Fruit fly (Drosophila melanogaster): ENCODE measurements around the gene CG6204.
A peak's percentile ranks its signal among the peaks of the same experiment; 100 is the strongest.

The CG6204 gene

dm6 chr3R:24221334-24222302 is 28.0 kb downstream of the CG6204 start, which contains the start of gene twin (continued):
- TF ChIP-seq Ssrp (tag; optimal IDR thresholded peaks at IDR 0.05), result peak; percentile 25
- no peak for TF ChIP-seq sc (optimal IDR thresholded peaks at IDR 0.05)
- TF ChIP-seq sc (GFP tag; optimal IDR thresholded peaks at IDR 0.05), result no peak
- peak; percentile 39 for TF ChIP-seq hkb (optimal IDR thresholded peaks at IDR 0.05)
- TF ChIP-seq hkb (GFP tag; IDR thresholded peaks at IDR 0.05), result peak; percentile 59
- peak; percentile 23 for TF ChIP-seq luna (GFP tag; optimal IDR thresholded peaks at IDR 0.05)
- no peak for TF ChIP-seq salm (tag; optimal IDR thresholded peaks at IDR 0.05)
- peak; percentile 72 for TF ChIP-seq CoRest (tag; optimal IDR thresholded peaks at IDR 0.05)
- TF ChIP-seq CG9932 (GFP tag; IDR thresholded peaks at IDR 0.05), result peak; percentile 88
- peak; percentile 82 for TF ChIP-seq CG13287 (GFP tag; IDR thresholded peaks at IDR 0.05; ENCODE audit: partially characterized antibody)
- peak; percentile 70 for TF ChIP-seq ems (GFP tag; optimal IDR thresholded peaks at IDR 0.05)
- TF ChIP-seq CG7786 (GFP tag; optimal IDR thresholded peaks at IDR 0.05), result peak; percentile 67
- TF ChIP-seq CG8944 (GFP tag; optimal IDR thresholded peaks at IDR 0.05), result peak; percentile 37
- no peak for TF ChIP-seq CG8359 (GFP tag; optimal IDR thresholded peaks at IDR 0.05; ENCODE audit: borderline replicate concordance)
- TF ChIP-seq CG13775 (GFP tag; optimal IDR thresholded peaks at IDR 0.05), result peak; percentile 67
- TF ChIP-seq az2 (GFP tag; optimal IDR thresholded peaks at IDR 0.05), result peak; percentile 48
- no peak for TF ChIP-seq NC2α (GFP tag; optimal IDR thresholded peaks at IDR 0.05)
- TF ChIP-seq CG9215 (GFP tag; IDR thresholded peaks at IDR 0.05), result no peak; the same call in 1 of the 2 replicates
- TF ChIP-seq klu (GFP tag; IDR thresholded peaks at IDR 0.05), result no peak
- TF ChIP-seq fu2 (GFP tag; optimal IDR thresholded peaks at IDR 0.05), result peak; percentile 52
- peak; percentile 57 for TF ChIP-seq CG3847 (GFP tag; IDR thresholded peaks at IDR 0.05)
- peak; percentile 31 for TF ChIP-seq nerfin-1 (tag; optimal IDR thresholded peaks at IDR 0.05)
- peak; percentile 27 for TF ChIP-seq ewg (GFP tag; optimal IDR thresholded peaks at IDR 0.05)
- peak; percentile 26 for TF ChIP-seq dmrt11E (tag; optimal IDR thresholded peaks at IDR 0.05)
- no peak for TF ChIP-seq Awh (GFP tag; IDR thresholded peaks at IDR 0.05)
- peak; percentile 62 for TF ChIP-seq Hr3 (GFP tag; optimal IDR thresholded peaks at IDR 0.05)
- TF ChIP-seq hb (GFP tag; IDR thresholded peaks at IDR 0.05; ENCODE audit: partially characterized antibody), result no peak
- TF ChIP-seq pros (GFP tag; optimal IDR thresholded peaks at IDR 0.05), result no peak
- TF ChIP-seq E2f2 (GFP tag; IDR thresholded peaks at IDR 0.05), result peak; percentile 83
- TF ChIP-seq CTCF (GFP tag; optimal IDR thresholded peaks at IDR 0.05), result peak; percentile 20
- TF ChIP-seq B-H2 (GFP tag; optimal IDR thresholded peaks at IDR 0.05), result peak; percentile 67
- TF ChIP-seq CG17568 (GFP tag; optimal IDR thresholded peaks at IDR 0.05), result no peak
- TF ChIP-seq tin (GFP tag; optimal IDR thresholded peaks at IDR 0.05), result peak; percentile 70
- TF ChIP-seq CG2120 (GFP tag; optimal IDR thresholded peaks at IDR 0.05), result peak; percentile 86
- peak; percentile 38 for TF ChIP-seq twi (tag; optimal IDR thresholded peaks at IDR 0.05)
- peak; percentile 51 for TF ChIP-seq Side (GFP tag; optimal IDR thresholded peaks at IDR 0.05)
- peak; percentile 30 for TF ChIP-seq CG3281 (GFP tag; optimal IDR thresholded peaks at IDR 0.05)
- no peak for TF ChIP-seq ase (GFP tag; IDR thresholded peaks at IDR 0.05)
- no peak for TF ChIP-seq CG7357 (GFP tag; IDR thresholded peaks at IDR 0.05)
- no peak for TF ChIP-seq nerfin-2 (GFP tag; IDR thresholded peaks at IDR 0.05; ENCODE audit: partially characterized antibody)
- peak; percentile 48 for TF ChIP-seq CG8290 (GFP tag; optimal IDR thresholded peaks at IDR 0.05)
- no peak for TF ChIP-seq CG8290 (tag; optimal IDR thresholded peaks at IDR 0.05)
- peak; percentile 32 for TF ChIP-seq HmgD (GFP tag; optimal IDR thresholded peaks at IDR 0.05)
- peak; percentile 15 for TF ChIP-seq Oli (tag; optimal IDR thresholded peaks at IDR 0.05)
- peak; percentile 81 for TF ChIP-seq HLH4C (GFP tag; IDR thresholded peaks at IDR 0.05; ENCODE audit: partially characterized antibody)
- peak; percentile 43 for TF ChIP-seq Sin3A (optimal IDR thresholded peaks at IDR 0.05)
- TF ChIP-seq sug (tag; optimal IDR thresholded peaks at IDR 0.05), result peak; percentile 69
- no peak for TF ChIP-seq ranshi (GFP tag; IDR thresholded peaks at IDR 0.05)
- TF ChIP-seq CG33213 (GFP tag; optimal IDR thresholded peaks at IDR 0.05), result peak; percentile 15
- peak; percentile 76 for TF ChIP-seq sna (GFP tag; IDR thresholded peaks at IDR 0.05; ENCODE audit: partially characterized antibody)
- TF ChIP-seq usp (GFP tag; optimal IDR thresholded peaks at IDR 0.05), result no peak
